Worm (Caenorhabditis elegans) whole organism, young adult: ENCODE measurements around the gene Y119D3B.14.

Experiments used
- B0261.1 ChIP-seq: sonication (generic microtip); optimal IDR thresholded peaks from 2 replicates; lab custom pipeline; 2016; ENCODE audit warnings: mild to moderate bottlenecking, missing genetic modification characterization, moderate library complexity, missing compliant biosample characterization
- B0336.3 ChIP-seq: fragments of 200-800 bp; sonication (Bioruptor generic); IDR thresholded peaks from 2 replicates; pipeline ENCODE4 v1.3.6; 2022; ENCODE audit warnings: missing genetic modification characterization, missing compliant biosample characterization
- C17E4.6 ChIP-seq: fragments of 200-800 bp; sonication (Bioruptor generic); IDR thresholded peaks from 2 replicates; pipeline ENCODE4 v1.3.6; 2022; ENCODE audit warnings: missing genetic modification reagents, missing genetic modification characterization, missing compliant biosample characterization
- F10E7.11 ChIP-seq: sonication (generic microtip); optimal IDR thresholded peaks from 2 replicates; lab custom pipeline; 2017; ENCODE audit warnings: mild to moderate bottlenecking, missing genetic modification characterization, moderate library complexity, missing compliant biosample characterization
- F22D6.2 ChIP-seq: sonication (generic microtip); optimal IDR thresholded peaks from 2 replicates; lab custom pipeline; 2016; ENCODE audit warnings: mild to moderate bottlenecking, missing genetic modification characterization, missing compliant biosample characterization
- Y56A3A.18 ChIP-seq: fragments of 200-800 bp; sonication (Bioruptor generic); IDR thresholded peaks from 2 replicates; pipeline ENCODE4 v1.3.6; 2022; ENCODE audit warnings: missing genetic modification reagents, missing genetic modification characterization, missing compliant biosample characterization
- Y79H2A.3 ChIP-seq: fragments of 200-800 bp; sonication (Bioruptor generic); conservative IDR thresholded peaks from 2 replicates; pipeline ENCODE4 v1.3.6; 2022; ENCODE audit warnings: missing genetic modification reagents, missing genetic modification characterization, missing compliant biosample characterization
- akir-1 ChIP-seq: fragments of 200-800 bp; sonication (Bioruptor generic); optimal IDR thresholded peaks from 2 replicates; lab custom pipeline; 2018; ENCODE audit warnings: mild to moderate bottlenecking, missing genetic modification characterization, moderate library complexity, missing compliant biosample characterization
- aptf-3 ChIP-seq: fragments of 200-800 bp; sonication (Bioruptor generic); IDR thresholded peaks from 2 replicates; pipeline ENCODE4 v1.3.6; 2022; ENCODE audit warnings: missing genetic modification characterization, missing compliant biosample characterization
- bed-1 ChIP-seq: fragments of 200-800 bp; sonication (Bioruptor generic); IDR thresholded peaks from 2 replicates; pipeline ENCODE4 v1.3.6; 2022; ENCODE audit warnings: missing genetic modification reagents, missing genetic modification characterization, missing compliant biosample characterization
- bed-2 ChIP-seq: fragments of 200-800 bp; sonication (Bioruptor generic); IDR thresholded peaks from 2 replicates; pipeline ENCODE4 v1.3.6; 2022; ENCODE audit warnings: missing genetic modification reagents, missing genetic modification characterization, missing compliant biosample characterization
- ccch-3 ChIP-seq: fragments of 200-800 bp; sonication (Bioruptor generic); optimal IDR thresholded peaks from 2 replicates; lab custom pipeline; 2018; ENCODE audit warnings: mild to moderate bottlenecking, missing genetic modification characterization, missing compliant biosample characterization
- ceh-40 ChIP-seq: fragments of 200-800 bp; sonication (Bioruptor generic); IDR thresholded peaks from 2 replicates; pipeline ENCODE4 v1.3.6; 2022; ENCODE audit warnings: missing genetic modification characterization, missing compliant biosample characterization
- ceh-58 ChIP-seq: fragments of 200-800 bp; sonication (Bioruptor generic); IDR thresholded peaks from 2 replicates; pipeline ENCODE4 v1.3.6; 2022; ENCODE audit warnings: missing genetic modification characterization, missing compliant biosample characterization
- ceh-79 ChIP-seq: sonication (generic microtip); optimal IDR thresholded peaks from 2 replicates; lab custom pipeline; 2017; ENCODE audit warnings: mild to moderate bottlenecking, missing genetic modification characterization, missing compliant biosample characterization
- ceh-91 ChIP-seq: fragments of 200-800 bp; sonication (Bioruptor generic); IDR thresholded peaks from 2 replicates; pipeline ENCODE4 v1.3.6; 2022; ENCODE audit warnings: missing genetic modification reagents, missing genetic modification characterization, missing compliant biosample characterization
- chd-7 ChIP-seq: sonication (generic microtip); optimal IDR thresholded peaks from 2 replicates; lab custom pipeline; 2016; ENCODE audit warnings: mild to moderate bottlenecking, missing genetic modification characterization, moderate library complexity, missing compliant biosample characterization
- dox-1 ChIP-seq: fragments of 200-800 bp; sonication (Bioruptor generic); IDR thresholded peaks from 2 replicates; pipeline ENCODE4 v1.3.6; 2022; ENCODE audit warnings: missing genetic modification reagents, missing genetic modification characterization, missing compliant biosample characterization
- egl-44 ChIP-seq: fragments of 200-800 bp; sonication (Bioruptor generic); IDR thresholded peaks from 2 replicates; pipeline ENCODE4 v1.3.6; 2022; ENCODE audit warnings: missing genetic modification reagents, missing genetic modification characterization, missing compliant biosample characterization
- ekl-4 ChIP-seq: fragments of 200-800 bp; sonication (Bioruptor generic); IDR thresholded peaks from 2 replicates; pipeline ENCODE4 v1.3.6; 2022; ENCODE audit warnings: missing genetic modification reagents, missing genetic modification characterization, missing compliant biosample characterization
- fkh-3 ChIP-seq: sonication (generic microtip); optimal IDR thresholded peaks from 2 replicates; lab custom pipeline; 2016; ENCODE audit warnings: mild to moderate bottlenecking, missing genetic modification characterization, missing compliant biosample characterization
- him-1 ChIP-seq: sonication (generic microtip); optimal IDR thresholded peaks from 2 replicates; lab custom pipeline; 2016; ENCODE audit warnings: missing genotype, missing genetic modification reagents, missing genetic modification characterization, missing compliant biosample characterization
- hlh-26 ChIP-seq: fragments of 200-800 bp; sonication (Bioruptor generic); conservative IDR thresholded peaks from 2 replicates; pipeline ENCODE4 v1.3.6; 2022; ENCODE audit warnings: missing genetic modification reagents, missing genetic modification characterization, missing compliant biosample characterization
- hmg-20 ChIP-seq: fragments of 200-800 bp; sonication (Bioruptor generic); IDR thresholded peaks from 2 replicates; pipeline ENCODE4 v1.3.6; 2022; ENCODE audit warnings: missing genetic modification reagents, missing genetic modification characterization, missing compliant biosample characterization
- lag-1 ChIP-seq: fragments of 200-800 bp; sonication (Bioruptor generic); IDR thresholded peaks from 2 replicates; pipeline ENCODE4 v1.3.6; 2022; ENCODE audit warnings: missing genetic modification reagents, missing genetic modification characterization, missing compliant biosample characterization
- let-526 ChIP-seq: fragments of 200-800 bp; sonication (Bioruptor generic); IDR thresholded peaks from 2 replicates; pipeline ENCODE4 v1.3.6; 2022; ENCODE audit warnings: missing genetic modification reagents, missing genetic modification characterization, missing compliant biosample characterization
- lin-26 ChIP-seq: fragments of 200-800 bp; sonication (Bioruptor generic); IDR thresholded peaks from 2 replicates; pipeline ENCODE4 v1.3.6; 2022; ENCODE audit warnings: missing genetic modification reagents, missing genetic modification characterization, missing compliant biosample characterization
- lin-40 ChIP-seq: sonication (generic microtip); optimal IDR thresholded peaks from 2 replicates; lab custom pipeline; 2016; ENCODE audit warnings: missing genetic modification characterization, mild to moderate bottlenecking, missing compliant biosample characterization, missing genotype, missing genetic modification reagents
- lir-1 ChIP-seq: fragments of 200-800 bp; sonication (Bioruptor generic); conservative IDR thresholded peaks from 2 replicates; pipeline ENCODE4 v1.3.6; 2022; ENCODE audit warnings: missing genetic modification reagents, missing genetic modification characterization, missing compliant biosample characterization
- madf-3 ChIP-seq: fragments of 200-800 bp; sonication (Bioruptor generic); IDR thresholded peaks from 2 replicates; pipeline ENCODE4 v1.3.6; 2022; ENCODE audit warnings: missing genetic modification reagents, missing genetic modification characterization, missing compliant biosample characterization
- madf-6 ChIP-seq: fragments of 200-800 bp; sonication (Bioruptor generic); IDR thresholded peaks from 2 replicates; pipeline ENCODE4 v1.3.6; 2022; ENCODE audit warnings: missing genetic modification reagents, missing genetic modification characterization, missing compliant biosample characterization
- madf-8 ChIP-seq: fragments of 200-800 bp; sonication (Bioruptor generic); conservative IDR thresholded peaks from 2 replicates; pipeline ENCODE4 v1.3.6; 2022; ENCODE audit warnings: missing genetic modification reagents, missing genetic modification characterization, missing compliant biosample characterization
- mxl-1 ChIP-seq: sonication (generic microtip); optimal IDR thresholded peaks from 2 replicates; lab custom pipeline; 2016; ENCODE audit warnings: missing genetic modification characterization, missing compliant biosample characterization
- rcor-1 ChIP-seq: fragments of 200-800 bp; sonication (Bioruptor generic); IDR thresholded peaks from 2 replicates; pipeline ENCODE4 v1.3.6; 2022; ENCODE audit warnings: missing genetic modification reagents, missing genetic modification characterization, missing compliant biosample characterization
- snpc-3.4 ChIP-seq: sonication (generic microtip); optimal IDR thresholded peaks from 2 replicates; lab custom pipeline; 2017; ENCODE audit warnings: missing genetic modification characterization, mild to moderate bottlenecking, missing compliant biosample characterization, antibody characterized with exemption, moderate library complexity, missing genotype, missing genetic modification reagents
- snpc-4 ChIP-seq, 5 experiments: fragments of 150-350 bp in 1 of 5; sonication (generic microtip) in 4 of 5; optimal IDR thresholded peaks; 2 replicates each; lab custom pipeline; 2014 to 2018; ENCODE audit warnings: missing genetic modification characterization in 5 of 5, missing biosample characterization in 3 of 5, antibody characterized with exemption in 2 of 5, mild to moderate bottlenecking in 2 of 5, missing compliant biosample characterization in 2 of 5, missing genotype in 2 of 5, moderate library complexity in 2 of 5, missing genetic modification reagents in 1 of 5
- unc-130 ChIP-seq: sonication (generic microtip); optimal IDR thresholded peaks from 2 replicates; lab custom pipeline; 2016; ENCODE audit warnings: missing genetic modification reagents, missing genetic modification characterization, missing compliant biosample characterization
- ztf-25 ChIP-seq: fragments of 200-800 bp; sonication (Bioruptor generic); IDR thresholded peaks from 2 replicates; pipeline ENCODE4 v1.3.6; 2022; ENCODE audit warnings: missing genetic modification reagents, missing genetic modification characterization, missing compliant biosample characterization
- ztf-6 ChIP-seq: fragments of 200-800 bp; sonication (Bioruptor generic); IDR thresholded peaks from 2 replicates; pipeline ENCODE4 v1.3.6; 2022; ENCODE audit warnings: missing genetic modification reagents, missing genetic modification characterization, missing compliant biosample characterization

Gene Y119D3B.14

DNA sequence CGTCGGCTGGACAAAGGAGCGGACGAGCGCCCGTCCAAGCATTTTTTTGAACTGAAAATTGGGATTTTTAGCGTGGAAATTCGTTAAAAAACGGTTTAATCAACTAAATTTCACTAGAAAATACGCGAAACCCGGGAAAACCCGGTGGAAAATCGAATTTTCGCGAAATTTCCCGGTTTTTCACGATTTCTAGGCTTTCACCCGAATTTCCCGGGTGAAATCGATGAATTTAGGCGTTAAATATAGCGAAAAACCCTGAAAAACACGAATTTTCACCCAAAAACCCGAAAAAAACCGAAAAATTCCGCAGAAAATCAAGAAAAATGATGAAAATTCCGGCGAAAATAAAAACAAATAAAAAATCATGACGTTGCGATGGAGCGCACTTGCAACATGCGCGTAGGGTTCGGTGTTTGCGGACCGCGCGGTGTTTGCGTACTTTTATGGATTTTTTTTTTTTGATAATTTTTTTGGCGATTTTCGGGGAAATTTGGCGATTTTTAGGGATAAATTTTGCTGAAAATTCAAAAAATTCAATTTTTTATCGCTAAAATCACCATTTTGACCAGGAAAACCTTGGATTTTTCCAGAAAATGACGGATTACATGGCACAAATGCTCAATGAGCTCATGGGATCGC, 8.5 kb upstream of the Y119D3B.14 start, which contains the start of the genes mrpl-45 and Y119D3B.12 (continued):
- TF ChIP-seq F10E7.11 (tag; lab: Kevin White, UChicago) (no peak), lin-40 (tag; lab: Kevin White, UChicago) (peak; percentile 66), Y79H2A.3 (GFP tag; lab: Robert Waterston, UW) (no peak), madf-3 (no peak), lir-1 (GFP tag; lab: Robert Waterston, UW) (0 out of 2 replicates have a peak, but pooled peaks have one; percentile 15), egl-44 (no peak), ceh-40 (no peak), ztf-6 (GFP tag; lab: Robert Waterston, UW) (no peak), ceh-79 (tag; lab: Kevin White, UChicago) (no peak), ztf-25 (no peak), Y56A3A.18 (no peak), chd-7 (no peak), rcor-1 (GFP tag; lab: Robert Waterston, UW) (peak; percentile 42), ekl-4 (0 out of 2 replicates have a peak, but pooled peaks have one; percentile 55), bed-2 (no peak), ceh-91 (GFP tag; lab: Robert Waterston, UW) (0 out of 2 replicates have a peak, but pooled peaks have one; percentile 16), hlh-26 (no peak), madf-8 (GFP tag; lab: Robert Waterston, UW) (no peak), aptf-3 (GFP tag; lab: Robert Waterston, UW) (no peak), lin-26 (GFP tag; lab: Robert Waterston, UW) (no peak), dox-1 (GFP tag; lab: Robert Waterston, UW) (peak; percentile 77), hmg-20 (GFP tag; lab: Robert Waterston, UW) (no peak), him-1 (tag; lab: Kevin White, UChicago) (no peak), B0336.3 (GFP tag; lab: Robert Waterston, UW) (0 out of 2 replicates have a peak, but pooled peaks have one; percentile 49), snpc-3.4 (tag; lab: Kevin White, UChicago) (peak; percentile 43), F22D6.2 (tag; lab: Kevin White, UChicago) (no peak), fkh-3 (no peak), unc-130 (GFP tag; lab: Kevin White, UChicago) (no peak), lag-1 (GFP tag; lab: Robert Waterston, UW) (no peak), madf-6 (GFP tag; lab: Robert Waterston, UW) (peak; percentile 52; the same call in 1 of the 2 replicates), let-526 (GFP tag; lab: Robert Waterston, UW) (no peak), ccch-3 (GFP tag; lab: Kevin White, UChicago) (no peak), B0261.1 (no peak), akir-1 (GFP tag; lab: Kevin White, UChicago) (no peak), mxl-1 (tag; lab: Kevin White, UChicago) (no peak), C17E4.6 (GFP tag; lab: Robert Waterston, UW) (no peak), bed-1 (GFP tag; lab: Robert Waterston, UW) (no peak), snpc-4 (GFP tag; optimal IDR thresholded peaks at IDR 0.05; lab: Kevin White, UChicago) (no peak), snpc-4 (tag; optimal IDR thresholded peaks at IDR 0.05; lab: Kevin White, UChicago) (peak in 1 of 4 experiments; percentile 20), ceh-58 (GFP tag; lab: Robert Waterston, UW) (no peak)
